Fruit fly (Drosophila melanogaster): ENCODE data around the gene CG17129.

DNA sequence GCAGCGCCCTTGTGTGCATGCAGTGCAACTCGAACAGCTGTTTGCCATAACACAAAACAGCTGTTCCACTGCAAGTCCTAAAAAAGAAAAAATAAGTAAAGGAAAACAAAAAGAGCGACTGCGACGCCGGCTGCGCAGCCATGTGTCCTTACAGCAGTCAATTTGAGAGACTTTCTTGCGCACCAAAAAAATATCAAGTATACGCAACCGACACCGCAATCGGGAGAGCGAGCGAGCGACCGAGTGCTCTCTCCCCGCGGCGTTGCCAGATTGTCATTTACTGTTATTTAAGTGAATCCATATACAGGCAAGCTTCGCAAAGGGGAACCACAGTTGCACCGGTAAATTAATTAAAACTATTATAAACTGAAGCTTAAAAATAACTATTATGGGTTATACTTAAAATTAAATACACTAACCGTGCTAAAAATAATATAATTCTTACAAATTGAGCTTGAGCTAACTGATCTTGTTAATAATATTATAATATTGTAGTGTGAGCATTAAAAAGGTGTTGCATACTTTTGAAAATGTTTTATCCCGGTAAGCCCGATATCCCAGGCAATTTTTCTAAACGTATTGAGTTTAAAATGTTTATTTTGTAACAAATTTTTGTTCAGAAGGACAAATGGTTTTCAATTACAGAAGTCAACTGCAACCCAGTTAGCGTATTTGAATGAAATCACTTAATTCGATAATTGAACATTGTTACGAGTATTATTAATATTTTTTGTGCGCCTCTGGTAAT is 50.0 kb downstream of the CG17129 start:
- TF ChIP-seq Mio (GFP tag; optimal IDR thresholded peaks at IDR 0.05) (no peak), brk (GFP tag; optimal IDR thresholded peaks at IDR 0.05) (no peak), jim (GFP tag; optimal IDR thresholded peaks at IDR 0.05) (no peak), usp (GFP tag; optimal IDR thresholded peaks at IDR 0.05) (no peak), pan (optimal IDR thresholded peaks at IDR 0.05) (no peak), lola (GFP tag; optimal IDR thresholded peaks at IDR 0.05) (no peak), Sp1 (GFP tag; optimal IDR thresholded peaks at IDR 0.05) (no peak), fru (GFP tag; optimal IDR thresholded peaks at IDR 0.05) (peak; percentile 38), Hr83 (GFP tag; optimal IDR thresholded peaks at IDR 0.05; ENCODE audit: poor library complexity, severe bottlenecking) (peak; percentile 21), br (GFP tag; optimal IDR thresholded peaks at IDR 0.05) (no peak)
